Fruit fly (Drosophila melanogaster): ENCODE results near the gene CG14346.

CG14346 gene

dm6 chr2L:1410780-1411625 lies 43.2 kb downstream of the CG14346 start (continued):
- TF ChIP-seq Hr51 (GFP tag; optimal IDR thresholded peaks at IDR 0.05) (no peak), MTF-1 (GFP tag; optimal IDR thresholded peaks at IDR 0.05; ENCODE audit: borderline replicate concordance) (no peak), sd (tag; optimal IDR thresholded peaks at IDR 0.05) (peak; percentile 9), CG15479 (GFP tag; optimal IDR thresholded peaks at IDR 0.05) (peak; percentile 99), twi (tag; optimal IDR thresholded peaks at IDR 0.05) (peak; percentile 71), CG4404 (GFP tag; IDR thresholded peaks at IDR 0.05) (no peak)

DNA sequence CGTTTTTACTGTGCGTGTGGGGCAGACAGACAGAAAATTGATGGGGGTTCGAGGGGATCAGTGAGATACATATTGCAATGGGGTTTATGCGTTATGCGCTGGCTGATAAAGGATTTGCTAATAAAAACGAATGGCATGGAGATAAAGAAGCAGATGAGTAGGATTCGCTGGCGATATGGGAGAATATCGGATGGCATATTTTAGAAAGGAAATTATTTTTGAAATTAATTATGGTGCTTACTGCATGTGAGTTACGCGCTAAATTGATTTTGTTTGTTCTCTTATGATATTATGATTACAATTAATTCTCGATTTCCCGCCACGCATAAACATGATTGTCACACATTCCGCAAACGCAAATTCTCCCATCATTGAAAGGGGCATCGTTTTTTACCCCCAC lies 44.9 kb downstream of the CG14346 start:
- TF ChIP-seq phol (tag; optimal IDR thresholded peaks at IDR 0.05) = no peak
- TF ChIP-seq CG30431 (GFP tag; optimal IDR thresholded peaks at IDR 0.05) = no peak
- no peak for TF ChIP-seq CG14667 (GFP tag; IDR thresholded peaks at IDR 0.05)
- no peak for TF ChIP-seq CG1233 (GFP tag; optimal IDR thresholded peaks at IDR 0.05)
- no peak for TF ChIP-seq grau (tag; optimal IDR thresholded peaks at IDR 0.05)
- TF ChIP-seq bsh (GFP tag; optimal IDR thresholded peaks at IDR 0.05) = peak in 1 of 2 experiments; percentile 17
- peak; percentile 9 for TF ChIP-seq nom (GFP tag; optimal IDR thresholded peaks at IDR 0.05)
- no peak for TF ChIP-seq Meics (GFP tag; optimal IDR thresholded peaks at IDR 0.05)
- TF ChIP-seq CG17385 (GFP tag; optimal IDR thresholded peaks at IDR 0.05) = no peak
- no peak for TF ChIP-seq chinmo (GFP tag; IDR thresholded peaks at IDR 0.05; ENCODE audit: partially characterized antibody)
- TF ChIP-seq CG15696 (tag; optimal IDR thresholded peaks at IDR 0.05) = no peak
- no peak for TF ChIP-seq fd96Cb (tag; optimal IDR thresholded peaks at IDR 0.05)

- no peak for TF ChIP-seq ssp (GFP tag; IDR thresholded peaks at IDR 0.05)
- TF ChIP-seq CG15696 (tag; optimal IDR thresholded peaks at IDR 0.05) = no peak
- TF ChIP-seq sens (GFP tag) = peak; percentile 52
Measured at dm6 chr2L:1414019-1414418, 46.2 kb downstream of the CG14346 start.

DNA sequence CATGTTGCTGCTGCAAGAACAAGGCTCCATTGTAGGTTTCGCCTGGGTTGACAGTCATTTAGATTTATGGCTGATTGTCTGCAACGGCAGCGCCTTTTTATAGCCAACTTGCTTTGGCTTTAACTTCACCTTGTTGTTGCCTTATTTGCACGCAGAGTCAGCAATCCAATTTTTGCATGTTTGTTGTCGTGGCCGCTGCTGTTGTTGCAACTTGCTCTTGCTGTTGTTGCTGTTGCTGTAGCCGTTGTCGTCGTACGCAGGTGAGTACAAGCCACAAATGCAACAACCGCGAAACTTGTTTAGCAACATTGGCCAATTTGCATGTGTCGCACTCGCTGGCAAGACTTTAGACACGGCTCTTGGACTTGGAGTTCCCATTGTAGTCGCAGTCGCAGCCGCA lies 47.7 kb downstream of the CG14346 start:
- TF ChIP-seq CG15601 (tag; optimal IDR thresholded peaks at IDR 0.05) (no peak), Ets65A (GFP tag) (peak; percentile 63), sim (GFP tag; IDR thresholded peaks at IDR 0.05) (no peak), CG33557 (GFP tag; optimal IDR thresholded peaks at IDR 0.05) (no peak)

dm6 chr2L:1418129-1418746 lies 50.4 kb downstream of the CG14346 start:
- TF ChIP-seq CG10321 (GFP tag; IDR thresholded peaks at IDR 0.05) (no peak), croc (GFP tag; conservative IDR thresholded peaks at IDR 0.05) (no peak), zfh2 (GFP tag; optimal IDR thresholded peaks at IDR 0.05) (no peak), dm (GFP tag; optimal IDR thresholded peaks at IDR 0.05) (no peak), pros (GFP tag; optimal IDR thresholded peaks at IDR 0.05) (peak; percentile 71), CG13123 (GFP tag; optimal IDR thresholded peaks at IDR 0.05) (no peak), CHES-1-like (GFP tag; optimal IDR thresholded peaks at IDR 0.05) (no peak), ssp (GFP tag; IDR thresholded peaks at IDR 0.05) (no peak), Hey (tag; optimal IDR thresholded peaks at IDR 0.05) (peak; percentile 80), NK7.1 (GFP tag; optimal IDR thresholded peaks at IDR 0.05) (no peak), yki (optimal IDR thresholded peaks at IDR 0.05) (no peak), pzg (GFP tag; optimal IDR thresholded peaks at IDR 0.05) (no peak), CG9797 (GFP tag; optimal IDR thresholded peaks at IDR 0.05) (no peak), danr (GFP tag; IDR thresholded peaks at IDR 0.05) (no peak), jing (GFP tag; optimal IDR thresholded peaks at IDR 0.05) (no peak), CG1529 (GFP tag; optimal IDR thresholded peaks at IDR 0.05) (no peak), Hr39 (optimal IDR thresholded peaks at IDR 0.05) (no peak), CG32772 (GFP tag; IDR thresholded peaks at IDR 0.05) (peak; percentile 28; the same call in 1 of the 2 replicates), CG8388 (GFP tag; optimal IDR thresholded peaks at IDR 0.05) (no peak), pho (GFP tag; optimal IDR thresholded peaks at IDR 0.05) (no peak)

All from whole organism, embryonic.